Worm (Caenorhabditis elegans) whole organism, L3 larva: ENCODE data around the gene tmem-184.

Experiments
- ceh-16 ChIP-seq: sonication (generic microtip); optimal IDR thresholded peaks from 2 replicates; lab custom pipeline; 2017; ENCODE audit warnings: missing biosample characterization, missing genetic modification characterization
- ceh-9 ChIP-seq: sonication (generic microtip); optimal IDR thresholded peaks from 2 replicates; lab custom pipeline; 2018; ENCODE audit warnings: missing biosample characterization, missing genetic modification characterization
- egl-5 ChIP-seq: fragments of 150-350 bp; optimal IDR thresholded peaks from 2 replicates; lab custom pipeline; 2017; ENCODE audit warnings: missing biosample characterization, missing genetic modification reagents, missing genetic modification characterization, inconsistent platforms
- elt-1 ChIP-seq: fragments of 150-350 bp; optimal IDR thresholded peaks from 2 replicates; lab custom pipeline; 2014; ENCODE audit warnings: missing biosample characterization, missing genetic modification characterization
- nhr-11 ChIP-seq: fragments of 150-350 bp; optimal IDR thresholded peaks from 2 replicates; lab custom pipeline; 2014; ENCODE audit warnings: missing biosample characterization, missing genetic modification characterization
- nhr-12 ChIP-seq: fragments of 150-350 bp; optimal IDR thresholded peaks from 2 replicates; lab custom pipeline; 2014; ENCODE audit warnings: missing biosample characterization, missing genetic modification characterization
- nhr-76 ChIP-seq: fragments of 150-350 bp; sonication (generic microtip); optimal IDR thresholded peaks from 5 replicates; lab custom pipeline; 2014; ENCODE audit warnings: missing biosample characterization, missing genetic modification characterization
- pha-4 ChIP-seq: fragments of 150-350 bp; optimal IDR thresholded peaks from 2 replicates; lab custom pipeline; 2014; ENCODE audit warnings: missing biosample characterization, missing genetic modification reagents, missing genetic modification characterization
- pqm-1 ChIP-seq: fragments of 150-350 bp; optimal IDR thresholded peaks from 2 replicates; lab custom pipeline; 2017; ENCODE audit warnings: missing biosample characterization, missing genetic modification characterization, inconsistent platforms
- skn-1 ChIP-seq: fragments of 150-350 bp; optimal IDR thresholded peaks from 2 replicates; lab custom pipeline; 2014; ENCODE audit warnings: missing biosample characterization, missing genetic modification characterization
- snpc-4 ChIP-seq: fragments of 150-350 bp; optimal IDR thresholded peaks from 2 replicates; lab custom pipeline; 2014; ENCODE audit warnings: missing biosample characterization, missing genetic modification characterization
- tbx-2 ChIP-seq: sonication (generic microtip); optimal IDR thresholded peaks from 2 replicates; lab custom pipeline; 2016; ENCODE audit warnings: mild to moderate bottlenecking, missing genetic modification characterization, missing compliant biosample characterization

DNA sequence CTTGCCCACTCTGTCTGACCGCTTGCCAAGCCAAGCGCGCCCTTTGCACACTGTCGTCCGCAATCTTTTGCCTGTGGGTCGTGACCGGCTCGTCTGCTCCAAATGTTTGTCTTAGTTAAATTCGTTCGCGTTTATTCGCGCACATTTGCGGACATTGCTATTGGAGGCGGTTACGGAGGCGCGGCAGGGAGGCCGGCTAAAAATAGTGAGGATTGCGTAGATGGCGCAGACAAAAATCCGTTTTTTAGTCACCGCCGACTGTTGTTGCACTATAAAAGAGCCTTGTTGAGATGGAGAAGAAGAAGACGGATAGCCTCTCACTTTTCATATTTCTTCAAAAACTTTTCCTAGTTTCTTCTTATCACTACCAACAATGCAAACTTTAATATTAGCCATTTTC is 5.2 kb downstream of the tmem-184 start, which contains the start of gene F40E10.5:
- TF ChIP-seq tbx-2 = no peak
- no peak for TF ChIP-seq elt-1
- TF ChIP-seq pha-4 (tag; lab: Kevin White, UChicago) = no peak
- no peak for TF ChIP-seq ceh-16
- TF ChIP-seq snpc-4 = no peak
- TF ChIP-seq pqm-1 (tag; lab: Kevin White, UChicago) = no peak
- TF ChIP-seq egl-5 (tag; lab: Kevin White, UChicago) = no peak
- no peak for TF ChIP-seq nhr-12 (tag; lab: Kevin White, UChicago)
- no peak for TF ChIP-seq ceh-9 (tag; lab: Kevin White, UChicago)
- no peak for TF ChIP-seq nhr-76 (tag; lab: Kevin White, UChicago)
- TF ChIP-seq skn-1 (tag; lab: Kevin White, UChicago) = no peak
- no peak for TF ChIP-seq nhr-11
